Fruit fly (Drosophila melanogaster) whole organism, adult: ENCODE data around the gene PIG-B.

ENCODE experiments used
- CG14711 ChIP-seq: fragments of 200-800 bp; sonication (Bioruptor generic); optimal IDR thresholded peaks from 2 replicates; lab custom pipeline; 2018; ENCODE audit warnings: missing biosample characterization, mild to moderate bottlenecking, missing genetic modification characterization, moderate library complexity
- CG1620 ChIP-seq: fragments of 200-800 bp; sonication (Bioruptor generic); optimal IDR thresholded peaks from 2 replicates; lab custom pipeline; 2016; ENCODE audit warnings: missing biosample characterization, missing genetic modification characterization
- CG5204 ChIP-seq: fragments of 200-800 bp; sonication (Bioruptor generic); optimal IDR thresholded peaks from 2 replicates; lab custom pipeline; 2016; ENCODE audit warnings: missing biosample characterization, missing genetic modification characterization
- Clk ChIP-seq: fragments of 200-800 bp; sonication (Bioruptor generic); optimal IDR thresholded peaks from 2 replicates; lab custom pipeline; 2017; ENCODE audit warnings: missing biosample characterization, missing genetic modification characterization
- kay ChIP-seq: fragments of 200-800 bp; sonication (Bioruptor generic); peaks from one replicate; lab custom pipeline; 2016; ENCODE audit warnings: missing biosample characterization, missing genetic modification characterization, borderline replicate concordance

- no peak for TF ChIP-seq Clk (GFP tag; lab: Kevin White, UChicago)
- TF ChIP-seq CG14711: no peak
- no peak for TF ChIP-seq kay (GFP tag; lab: Kevin White, UChicago)
- no peak for TF ChIP-seq CG5204 (GFP tag; lab: Kevin White, UChicago)
- TF ChIP-seq CG1620: no peak
Measured at dm6 chr3L:3816772-3817483, 5.9 kb downstream of the PIG-B start.
